Worm (Caenorhabditis elegans): ENCODE data around the gene ril-1.

ril-1 gene

DNA sequence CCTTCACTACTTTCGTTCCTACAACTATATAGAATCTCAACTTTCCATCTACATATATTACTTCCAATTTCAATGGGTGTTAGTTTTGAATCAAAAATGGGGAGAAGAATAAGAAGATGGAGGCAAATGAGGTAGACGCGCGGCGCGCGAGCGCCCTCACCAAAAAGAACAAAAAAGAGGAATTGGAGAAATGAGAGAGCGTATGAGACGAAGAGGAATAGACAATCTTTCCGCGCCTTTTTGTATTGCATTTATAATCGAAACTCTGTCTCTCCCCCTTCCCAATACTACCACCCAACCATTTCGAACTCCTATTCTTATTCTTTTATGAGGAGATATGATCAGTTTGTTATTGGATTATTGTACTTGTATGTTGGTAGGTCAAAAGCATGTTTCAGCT is 23.4 kb downstream of the ril-1 start:
- TF ChIP-seq scrt-1 (GFP tag; IDR thresholded peaks at IDR 0.05) (no peak), tbx-11 (GFP tag; IDR thresholded peaks at IDR 0.05) (no peak), aly-1 (tag; optimal IDR thresholded peaks at IDR 0.05) (no peak), hnd-1 (tag; optimal IDR thresholded peaks at IDR 0.05) (no peak), ceh-13 (GFP tag; optimal IDR thresholded peaks at IDR 0.05) (no peak), F13C5.2 (tag; optimal IDR thresholded peaks at IDR 0.05) (no peak), tbx-37 (GFP tag; conservative IDR thresholded peaks at IDR 0.05) (no peak), hmbx-1 (tag; optimal IDR thresholded peaks at IDR 0.05) (no peak), ceh-36 (tag; optimal IDR thresholded peaks at IDR 0.05) (no peak), B0310.2 (tag; optimal IDR thresholded peaks at IDR 0.05) (no peak)

DNA sequence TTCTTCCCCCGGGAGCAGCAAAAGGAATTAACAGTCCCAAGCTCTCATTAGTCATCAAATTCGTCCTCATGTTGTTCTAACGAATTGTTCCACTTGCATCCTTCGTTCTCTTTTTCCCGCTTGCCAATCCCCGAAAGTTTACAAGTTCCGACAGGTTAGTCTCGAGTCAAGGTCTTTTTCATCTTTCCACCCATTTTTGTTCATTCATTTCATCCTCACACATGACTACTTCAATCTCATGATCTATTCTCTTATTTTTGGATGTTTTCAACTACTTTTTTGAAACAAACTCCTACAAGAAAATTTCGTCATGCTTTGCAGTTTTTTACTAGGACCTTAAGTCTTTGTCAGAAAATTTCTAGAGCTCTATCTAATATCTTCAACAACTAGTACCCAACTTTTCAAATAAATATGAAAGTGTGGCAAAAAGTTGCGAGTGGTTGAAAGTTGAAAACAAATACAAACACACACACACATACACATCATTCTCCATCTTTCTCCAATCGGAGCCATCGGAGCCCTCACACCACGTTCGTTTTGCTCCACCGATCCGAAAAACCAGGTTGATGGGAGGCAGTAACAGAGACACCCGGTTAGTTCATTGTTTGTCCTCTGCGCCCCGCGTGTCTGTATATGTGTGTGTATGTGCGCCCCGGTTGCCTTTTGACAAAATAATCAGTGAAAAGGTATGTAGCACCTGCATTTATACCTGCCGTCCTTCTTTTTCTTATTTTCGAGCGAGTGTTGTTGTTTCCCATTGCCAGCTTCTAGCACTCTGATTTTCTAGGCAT is 24.7 kb downstream of the ril-1 start:
- TF ChIP-seq tra-4 (tag; optimal IDR thresholded peaks at IDR 0.05) (no peak), sea-1 (GFP tag; conservative IDR thresholded peaks at IDR 0.05) (no peak)

ce11 chrV:14498204-14498603 is 25.7 kb downstream of the ril-1 start:
- no peak for TF ChIP-seq tra-4 (tag; optimal IDR thresholded peaks at IDR 0.05)
- no peak for TF ChIP-seq B0310.2 (tag; optimal IDR thresholded peaks at IDR 0.05)
- TF ChIP-seq tbx-11 (GFP tag; IDR thresholded peaks at IDR 0.05) = no peak
- TF ChIP-seq hmg-4 (GFP tag; optimal IDR thresholded peaks at IDR 0.05) = peak; percentile 80
- no peak for TF ChIP-seq ama-1 (optimal IDR thresholded peaks at IDR 0.05)
- TF ChIP-seq flt-1 (GFP tag; IDR thresholded peaks at IDR 0.05) = peak; percentile 40; the same call in 1 of the 2 replicates
- no peak for TF ChIP-seq pes-1 (GFP tag; IDR thresholded peaks at IDR 0.05)
- TF ChIP-seq ets-7 (tag; optimal IDR thresholded peaks at IDR 0.05) = no peak
- TF ChIP-seq sea-1 (GFP tag; conservative IDR thresholded peaks at IDR 0.05) = no peak
- TF ChIP-seq tbx-37 (GFP tag; conservative IDR thresholded peaks at IDR 0.05) = no peak
- TF ChIP-seq aly-1 (tag; optimal IDR thresholded peaks at IDR 0.05) = no peak
- no peak for TF ChIP-seq scrt-1 (GFP tag; IDR thresholded peaks at IDR 0.05)
- no peak for TF ChIP-seq hmbx-1 (tag; optimal IDR thresholded peaks at IDR 0.05)
- TF ChIP-seq F13C5.2 (tag; optimal IDR thresholded peaks at IDR 0.05) = peak; percentile 13
- TF ChIP-seq ceh-36 (tag; optimal IDR thresholded peaks at IDR 0.05) = no peak

- TF ChIP-seq hnd-1 (tag; optimal IDR thresholded peaks at IDR 0.05) = no peak
- TF ChIP-seq tbx-11 (GFP tag; IDR thresholded peaks at IDR 0.05) = no peak
- no peak for TF ChIP-seq B0310.2 (tag; optimal IDR thresholded peaks at IDR 0.05)
- no peak for TF ChIP-seq aly-1 (tag; optimal IDR thresholded peaks at IDR 0.05)
- no peak for TF ChIP-seq pes-1 (GFP tag; IDR thresholded peaks at IDR 0.05)
- no peak for TF ChIP-seq F13C5.2 (tag; optimal IDR thresholded peaks at IDR 0.05)
- TF ChIP-seq ama-1 (optimal IDR thresholded peaks at IDR 0.05) = no peak
- no peak for TF ChIP-seq ceh-36 (tag; optimal IDR thresholded peaks at IDR 0.05)
- TF ChIP-seq flt-1 (GFP tag; IDR thresholded peaks at IDR 0.05) = no peak
- TF ChIP-seq ceh-13 (GFP tag; optimal IDR thresholded peaks at IDR 0.05) = no peak
- no peak for TF ChIP-seq sea-1 (GFP tag; conservative IDR thresholded peaks at IDR 0.05)
- no peak for TF ChIP-seq tbx-37 (GFP tag; conservative IDR thresholded peaks at IDR 0.05)
- TF ChIP-seq tra-4 (tag; optimal IDR thresholded peaks at IDR 0.05) = no peak
- TF ChIP-seq ets-7 (tag; optimal IDR thresholded peaks at IDR 0.05) = no peak
These were observed 27.5 kb downstream of the ril-1 start for ce11 chrV:14496446-14496845.

- TF ChIP-seq aly-1 (tag; optimal IDR thresholded peaks at IDR 0.05) (no peak), tra-4 (tag; optimal IDR thresholded peaks at IDR 0.05) (no peak), pes-1 (GFP tag; IDR thresholded peaks at IDR 0.05) (no peak), hmbx-1 (tag; optimal IDR thresholded peaks at IDR 0.05) (no peak), flt-1 (GFP tag; IDR thresholded peaks at IDR 0.05) (no peak), hmg-4 (GFP tag; optimal IDR thresholded peaks at IDR 0.05) (no peak), tbx-37 (GFP tag; conservative IDR thresholded peaks at IDR 0.05) (no peak), hnd-1 (tag; optimal IDR thresholded peaks at IDR 0.05) (no peak), ets-7 (tag; optimal IDR thresholded peaks at IDR 0.05) (no peak), ama-1 (optimal IDR thresholded peaks at IDR 0.05) (no peak), ceh-13 (GFP tag; optimal IDR thresholded peaks at IDR 0.05) (no peak), F13C5.2 (tag; optimal IDR thresholded peaks at IDR 0.05) (no peak), sea-1 (GFP tag; conservative IDR thresholded peaks at IDR 0.05) (no peak), B0310.2 (tag; optimal IDR thresholded peaks at IDR 0.05) (no peak), ceh-36 (tag; optimal IDR thresholded peaks at IDR 0.05) (no peak), scrt-1 (GFP tag; IDR thresholded peaks at IDR 0.05) (no peak), tbx-11 (GFP tag; IDR thresholded peaks at IDR 0.05) (no peak)
These were observed 28.4 kb downstream of the ril-1 start for ce11 chrV:14495493-14495892.

DNA sequence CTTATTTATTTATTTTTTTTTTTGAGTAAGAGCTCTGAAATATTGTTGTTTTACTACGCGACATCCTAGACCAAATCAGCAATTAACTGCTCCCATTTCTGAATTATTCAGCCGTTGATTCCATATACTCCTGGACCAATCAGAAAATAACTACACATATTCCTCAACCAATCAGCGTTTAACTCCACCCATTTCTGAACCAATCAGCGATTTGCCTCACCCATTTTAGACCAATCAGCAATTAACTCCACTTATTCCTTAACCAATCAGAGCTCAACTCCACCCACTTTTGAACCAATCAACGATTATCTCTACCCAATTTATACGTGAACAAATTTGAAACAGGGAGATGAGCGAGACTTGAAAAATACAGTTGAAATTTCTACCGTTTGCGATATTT is 30.3 kb downstream of the ril-1 start:
- TF ChIP-seq hmbx-1 (tag; optimal IDR thresholded peaks at IDR 0.05) = no peak

ce11 chrV:14491097-14491496 is 32.8 kb downstream of the ril-1 start:
- TF ChIP-seq F13C5.2 (tag; optimal IDR thresholded peaks at IDR 0.05) (peak; percentile 25), hmg-4 (GFP tag; optimal IDR thresholded peaks at IDR 0.05) (no peak), aly-1 (tag; optimal IDR thresholded peaks at IDR 0.05) (no peak)

DNA sequence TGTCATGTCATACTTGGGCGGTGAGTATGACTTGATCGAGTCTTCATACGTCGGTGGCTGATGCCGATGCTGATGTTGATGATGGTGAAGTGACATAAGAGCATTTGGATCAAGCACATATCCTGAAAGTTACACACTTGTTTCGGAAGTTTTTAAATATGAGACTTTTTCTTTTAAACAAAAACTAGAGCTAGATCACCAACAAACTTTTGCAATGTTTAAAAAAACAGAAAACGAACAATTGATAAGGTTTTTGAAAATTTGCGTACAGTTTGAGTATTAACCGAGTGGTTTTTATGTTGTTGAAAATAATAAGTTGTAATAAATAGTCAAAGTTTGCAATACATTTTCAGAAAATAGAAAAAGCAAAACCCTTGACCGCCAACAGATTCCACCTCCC is 39.3 kb downstream of the ril-1 start, which contains the start of gene R02D5.4:
Gene R02D5.4, minus strand, starts transcription at position 101 of the 400 bp plus-strand sequence.
- TF ChIP-seq ama-1 (optimal IDR thresholded peaks at IDR 0.05) (no peak), ets-7 (tag; optimal IDR thresholded peaks at IDR 0.05) (no peak)
